Worm (Caenorhabditis elegans): ENCODE data around the gene sru-29.

Gene sru-29

DNA sequence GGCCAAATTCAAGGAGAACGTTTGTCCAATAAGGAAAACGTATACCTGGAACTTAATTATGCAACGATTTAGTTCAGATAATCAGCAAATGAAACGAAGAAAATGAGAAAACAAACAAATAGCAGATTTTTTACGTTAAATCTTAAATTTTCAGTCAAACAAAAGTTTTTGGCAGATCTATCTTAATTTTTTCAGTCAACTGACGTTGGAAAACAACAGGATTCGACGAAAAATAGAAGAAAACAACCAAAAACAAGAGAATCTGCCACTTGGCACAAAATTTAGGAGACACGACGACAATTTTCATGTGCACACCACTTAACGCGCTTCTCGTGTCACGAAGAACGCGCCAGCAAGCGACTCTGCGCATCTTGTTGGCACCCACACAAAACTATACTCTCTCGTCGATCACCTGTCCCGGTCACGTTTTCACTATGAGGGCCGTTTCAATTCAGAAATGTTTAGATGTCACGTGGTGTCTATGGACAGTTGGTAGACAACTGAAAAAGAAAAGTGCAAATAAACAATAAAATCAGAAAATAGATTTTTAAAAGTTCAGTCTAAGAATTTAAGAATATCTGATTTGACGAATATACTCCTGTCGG lies 21.5 kb upstream of the sru-29 start, which contains the start of gene ztf-7 (continued):
- TF ChIP-seq madf-5 (GFP tag; IDR thresholded peaks at IDR 0.05): no peak
- peak; percentile 44 for TF ChIP-seq ceh-32 (tag; optimal IDR thresholded peaks at IDR 0.05; ENCODE audit: poor library complexity)
- peak; percentile 88 for TF ChIP-seq gei-8 (GFP tag; optimal IDR thresholded peaks at IDR 0.05)
- peak; percentile 92 for TF ChIP-seq lin-13 (GFP tag; optimal IDR thresholded peaks at IDR 0.05)
- TF ChIP-seq mdl-1 (tag; optimal IDR thresholded peaks at IDR 0.05): peak; percentile 75 to 98
- no peak for TF ChIP-seq unc-39 (tag; optimal IDR thresholded peaks at IDR 0.05)
- peak; percentile 69 for TF ChIP-seq jun-1 (tag; optimal IDR thresholded peaks at IDR 0.05)
- TF ChIP-seq D1046.2 (GFP tag; IDR thresholded peaks at IDR 0.05): peak; percentile 55; the same call in 1 of the 2 replicates
- TF ChIP-seq duxl-1 (tag; optimal IDR thresholded peaks at IDR 0.05; ENCODE audit: poor library complexity): peak; percentile 82
- TF ChIP-seq daf-19 (GFP tag; conservative IDR thresholded peaks at IDR 0.05): peak; percentile 85
- peak; percentile 79 for TF ChIP-seq F10B5.3 (tag; optimal IDR thresholded peaks at IDR 0.05)
- TF ChIP-seq cey-2 (tag; optimal IDR thresholded peaks at IDR 0.05; ENCODE audit: borderline replicate concordance, insufficient read depth): no peak
- peak; percentile 12 for TF ChIP-seq ama-1 (optimal IDR thresholded peaks at IDR 0.05)
- peak; percentile 52 for TF ChIP-seq zfp-2 (tag; optimal IDR thresholded peaks at IDR 0.05)
- no peak for TF ChIP-seq Y5F2A.4 (GFP tag; optimal IDR thresholded peaks at IDR 0.05)
- peak; percentile 73 for TF ChIP-seq ztf-7 (tag; optimal IDR thresholded peaks at IDR 0.05)
- no peak for TF ChIP-seq snpc-4 (tag; optimal IDR thresholded peaks at IDR 0.05)
- TF ChIP-seq arid-1 (GFP tag; conservative IDR thresholded peaks at IDR 0.05): peak; percentile 77
- TF ChIP-seq daf-16 (GFP tag; optimal IDR thresholded peaks at IDR 0.05): peak; percentile 55 to 97
- TF ChIP-seq daf-16 (tag; optimal IDR thresholded peaks at IDR 0.05): peak; percentile 80
- peak; percentile 92 for TF ChIP-seq nhr-48 (tag; optimal IDR thresholded peaks at IDR 0.05)
- no peak for TF ChIP-seq sdz-12 (GFP tag; optimal IDR thresholded peaks at IDR 0.05)
- TF ChIP-seq dmd-9 (GFP tag; IDR thresholded peaks at IDR 0.05): peak; percentile 80; the same call in 1 of the 2 replicates
- no peak for TF ChIP-seq F44E2.7 (GFP tag; IDR thresholded peaks at IDR 0.05)
- no peak for TF ChIP-seq lin-39 (tag; optimal IDR thresholded peaks at IDR 0.05)
- TF ChIP-seq vab-7 (GFP tag; IDR thresholded peaks at IDR 0.05): peak; percentile 80
- TF ChIP-seq nhr-10 (tag; optimal IDR thresholded peaks at IDR 0.05): peak; percentile 60
- peak; percentile 48 for TF ChIP-seq nhr-76 (tag; optimal IDR thresholded peaks at IDR 0.05)
- TF ChIP-seq lin-1 (GFP tag; IDR thresholded peaks at IDR 0.05): peak; percentile 93
- TF ChIP-seq zip-2 (tag; optimal IDR thresholded peaks at IDR 0.05): peak; percentile 70
- TF ChIP-seq nhr-77 (tag; optimal IDR thresholded peaks at IDR 0.05): peak; percentile 97
- no peak for TF ChIP-seq ZK546.5 (tag; optimal IDR thresholded peaks at IDR 0.05)
- TF ChIP-seq T26A8.4 (GFP tag; IDR thresholded peaks at IDR 0.05): peak; percentile 96
- TF ChIP-seq mdt-29 (GFP tag; IDR thresholded peaks at IDR 0.05): peak; percentile 95
- TF ChIP-seq hlh-30 (tag; optimal IDR thresholded peaks at IDR 0.05; ENCODE audit: insufficient read depth): peak; percentile 100
- no peak for TF ChIP-seq nhr-111 (GFP tag; optimal IDR thresholded peaks at IDR 0.05)
- no peak for TF ChIP-seq ceh-82 (tag; optimal IDR thresholded peaks at IDR 0.05)
- no peak for TF ChIP-seq daf-12 (tag; optimal IDR thresholded peaks at IDR 0.05)
- peak; percentile 96 for TF ChIP-seq nhr-28 (tag; optimal IDR thresholded peaks at IDR 0.05)
- TF ChIP-seq dmd-6 (GFP tag; IDR thresholded peaks at IDR 0.05): peak; percentile 99
- peak; percentile 96 for TF ChIP-seq ceh-20 (GFP tag; IDR thresholded peaks at IDR 0.05)
- TF ChIP-seq ctbp-1 (GFP tag; IDR thresholded peaks at IDR 0.05): peak; percentile 92
- no peak for TF ChIP-seq ces-1 (GFP tag; optimal IDR thresholded peaks at IDR 0.05)
- peak; percentile 100 for TF ChIP-seq hlh-11 (tag; optimal IDR thresholded peaks at IDR 0.05)
- TF ChIP-seq mxl-3 (GFP tag; optimal IDR thresholded peaks at IDR 0.05): peak; percentile 99
- TF ChIP-seq nhr-102 (tag; optimal IDR thresholded peaks at IDR 0.05): peak; percentile 97
- no peak for TF ChIP-seq unc-62 (GFP tag; optimal IDR thresholded peaks at IDR 0.05 in 1 of 2)
- TF ChIP-seq unc-62 (tag; optimal IDR thresholded peaks at IDR 0.05): no peak
- no peak for TF ChIP-seq egl-43 (GFP tag; IDR thresholded peaks at IDR 0.05)
- peak; percentile 87 for TF ChIP-seq nhr-6 (tag; optimal IDR thresholded peaks at IDR 0.05)
- TF ChIP-seq fkh-10 (GFP tag; optimal IDR thresholded peaks at IDR 0.05): no peak
